Fruit fly (Drosophila melanogaster): ENCODE measurements around the gene cact.

dm6 chr2L:16321872-16322631, 4.0 kb downstream of the cact start:
- TF ChIP-seq CG8478 (optimal IDR thresholded peaks at IDR 0.05) (no peak), CTCF (optimal IDR thresholded peaks at IDR 0.05) (no peak)

Data from S2 (cell line).